Worm (Caenorhabditis elegans) whole organism, early embryonic: Measurements from ENCODE around the gene zip-6.
"Not testable (repeated sequence)": the region's sequence is repeated elsewhere in the genome, so short reads cannot be mapped to it uniquely, and the experiment has no call there.

ENCODE experiments used
- B0310.2 ChIP-seq: sonication (generic microtip); optimal IDR thresholded peaks from 2 replicates; lab custom pipeline; 2016; ENCODE audit warnings: mild to moderate bottlenecking, missing genetic modification characterization, missing compliant biosample characterization
- F13C5.2 ChIP-seq: sonication (generic microtip); optimal IDR thresholded peaks from 2 replicates; lab custom pipeline; 2017; ENCODE audit warnings: mild to moderate bottlenecking, missing genetic modification characterization, inconsistent platforms, missing compliant biosample characterization
- aly-1 ChIP-seq: sonication (generic microtip); optimal IDR thresholded peaks from 2 replicates; lab custom pipeline; 2016; ENCODE audit warnings: missing genetic modification characterization, missing compliant biosample characterization
- ama-1 ChIP-seq: fragments of 150-350 bp; optimal IDR thresholded peaks from 2 replicates; lab custom pipeline; 2014
- ceh-13 ChIP-seq: fragments of 200-800 bp; sonication (Bioruptor generic); optimal IDR thresholded peaks from 2 replicates; lab custom pipeline; 2018; ENCODE audit warnings: mild to moderate bottlenecking, missing genetic modification characterization, missing compliant biosample characterization
- ceh-36 ChIP-seq: sonication (generic microtip); optimal IDR thresholded peaks from 2 replicates; lab custom pipeline; 2016; ENCODE audit warnings: missing genetic modification characterization, inconsistent platforms, missing compliant biosample characterization
- ets-7 ChIP-seq: sonication (generic microtip); optimal IDR thresholded peaks from 2 replicates; lab custom pipeline; 2016; ENCODE audit warnings: missing genotype, missing genetic modification characterization, missing compliant biosample characterization
- flt-1 ChIP-seq: fragments of 200-800 bp; sonication (Bioruptor generic); IDR thresholded peaks from 2 replicates; pipeline ENCODE4 v1.3.6; 2022; ENCODE audit warnings: missing genetic modification characterization, missing compliant biosample characterization
- hmbx-1 ChIP-seq: sonication (generic microtip); optimal IDR thresholded peaks from 2 replicates; lab custom pipeline; 2016; ENCODE audit warnings: mild to moderate bottlenecking, missing genetic modification characterization, missing compliant biosample characterization
- hmg-4 ChIP-seq: fragments of 200-800 bp; sonication (Bioruptor generic); optimal IDR thresholded peaks from 2 replicates; lab custom pipeline; 2018; ENCODE audit warnings: mild to moderate bottlenecking, missing genetic modification characterization, missing compliant biosample characterization
- hnd-1 ChIP-seq: sonication (generic microtip); optimal IDR thresholded peaks from 2 replicates; lab custom pipeline; 2016; ENCODE audit warnings: missing genetic modification characterization, missing compliant biosample characterization
- pes-1 ChIP-seq: fragments of 200-800 bp; sonication (Bioruptor generic); IDR thresholded peaks from 2 replicates; pipeline ENCODE4 v1.3.6; 2022; ENCODE audit warnings: missing genetic modification reagents, missing genetic modification characterization, missing compliant biosample characterization
- scrt-1 ChIP-seq: fragments of 200-800 bp; sonication (Bioruptor generic); IDR thresholded peaks from 2 replicates; pipeline ENCODE4 v1.3.6; 2022; ENCODE audit warnings: missing genetic modification characterization, missing compliant biosample characterization
- sea-1 ChIP-seq: fragments of 200-800 bp; sonication (Bioruptor generic); conservative IDR thresholded peaks from 2 replicates; pipeline ENCODE4 v1.3.6; 2022; ENCODE audit warnings: missing genetic modification characterization, missing compliant biosample characterization
- tbx-11 ChIP-seq: fragments of 200-800 bp; sonication (Bioruptor generic); IDR thresholded peaks from 2 replicates; pipeline ENCODE4 v1.3.6; 2022; ENCODE audit warnings: missing genetic modification characterization, missing compliant biosample characterization
- tbx-37 ChIP-seq: fragments of 200-800 bp; sonication (Bioruptor generic); conservative IDR thresholded peaks from 2 replicates; pipeline ENCODE4 v1.3.6; 2022; ENCODE audit warnings: missing genetic modification reagents, missing genetic modification characterization, missing compliant biosample characterization
- tra-4 ChIP-seq: sonication (generic microtip); optimal IDR thresholded peaks from 2 replicates; lab custom pipeline; 2017; ENCODE audit warnings: missing genetic modification characterization, missing compliant biosample characterization

The zip-6 gene

DNA sequence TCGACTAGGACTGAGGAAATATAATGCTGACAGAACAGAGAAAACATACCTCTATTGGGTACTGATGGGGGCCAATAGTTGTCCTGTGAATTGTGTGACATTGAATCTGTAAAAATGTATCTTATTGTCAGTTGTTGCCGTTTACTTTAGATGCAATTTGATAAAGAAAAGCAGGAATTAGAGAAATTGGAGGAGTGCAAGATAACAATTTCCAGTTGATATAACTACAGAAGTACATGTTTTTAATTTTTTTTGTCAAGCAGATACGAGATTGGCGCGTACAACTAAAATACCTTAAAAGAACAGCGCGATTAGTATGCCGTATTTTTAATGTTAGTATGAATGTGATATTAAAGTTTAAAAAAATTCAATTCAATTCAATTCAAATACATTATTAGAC lies at the start of gene zip-6:
Gene zip-6, minus strand, starts transcription at position 101 of the 400 bp plus-strand sequence.
- TF ChIP-seq hmbx-1 (tag; lab: Kevin White, UChicago) = no peak
- TF ChIP-seq B0310.2 (tag; lab: Kevin White, UChicago) = no peak
- no peak for TF ChIP-seq F13C5.2
- TF ChIP-seq flt-1 = no peak
- no peak for TF ChIP-seq tbx-11 (GFP tag; lab: Robert Waterston, UW)
- TF ChIP-seq hmg-4 = no peak
- TF ChIP-seq pes-1 (GFP tag; lab: Robert Waterston, UW) = no peak
- no peak for TF ChIP-seq ama-1
- TF ChIP-seq scrt-1 (GFP tag; lab: Robert Waterston, UW) = no peak
- TF ChIP-seq ets-7 = no peak
- TF ChIP-seq sea-1 (GFP tag; lab: Robert Waterston, UW) = no peak
- no peak for TF ChIP-seq ceh-13 (GFP tag; lab: Kevin White, UChicago)
- no peak for TF ChIP-seq hnd-1 (tag; lab: Kevin White, UChicago)
- no peak for TF ChIP-seq ceh-36 (tag; lab: Kevin White, UChicago)
- no peak for TF ChIP-seq tra-4 (tag; lab: Kevin White, UChicago)
- no peak for TF ChIP-seq tbx-37
- no peak for TF ChIP-seq aly-1 (tag; lab: Kevin White, UChicago)

DNA sequence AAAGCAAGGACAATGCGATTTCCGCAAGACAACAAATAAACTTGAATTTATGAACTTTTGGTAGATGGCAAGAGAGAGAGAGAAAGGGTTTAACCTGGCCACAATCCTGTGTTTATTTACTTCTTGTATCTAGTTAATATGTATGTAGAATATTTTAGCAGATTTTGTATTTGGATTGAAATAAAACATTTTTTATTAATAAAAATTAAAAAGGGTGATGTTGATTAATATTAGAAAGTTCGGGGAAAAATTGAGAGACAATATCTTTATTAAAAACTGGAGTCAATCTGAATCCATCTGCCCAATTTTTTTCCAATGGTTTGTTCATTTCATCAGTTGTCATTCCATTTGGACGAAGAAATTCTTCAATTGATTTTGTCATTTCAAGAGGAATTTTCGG lies 48.2 kb upstream of the zip-6 start, which contains the start of gene col-127:
Gene col-127, minus strand, starts transcription at position 101 of the 400 bp plus-strand sequence.
- TF ChIP-seq ama-1 (no peak), ceh-36 (tag; lab: Kevin White, UChicago) (no peak), hnd-1 (tag; lab: Kevin White, UChicago) (no peak), scrt-1 (GFP tag; lab: Robert Waterston, UW) (no peak), pes-1 (GFP tag; lab: Robert Waterston, UW) (no peak), F13C5.2 (no peak), hmbx-1 (tag; lab: Kevin White, UChicago) (no peak), flt-1 (no peak)

DNA sequence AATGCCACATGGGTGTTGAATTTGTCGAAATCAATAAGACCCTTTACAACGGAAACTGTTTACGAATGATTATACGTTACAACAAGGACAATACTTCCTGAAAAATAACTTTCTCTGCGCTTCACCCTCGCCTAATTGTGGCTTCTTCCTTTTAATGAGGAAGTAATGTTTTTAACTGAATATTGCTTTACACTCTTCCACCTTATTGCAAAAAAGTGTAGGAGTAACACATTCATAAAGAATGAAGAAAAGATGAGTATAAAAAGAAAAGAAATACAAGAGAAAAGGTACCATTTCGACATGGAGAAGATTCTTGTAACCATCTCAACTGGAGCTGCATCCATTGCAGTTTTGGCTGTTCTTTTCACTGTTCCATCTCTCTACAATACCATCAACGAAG lies 45.2 kb upstream of the zip-6 start, which contains the start of gene col-126:
Gene col-126, plus strand, starts transcription at position 301 of the 400 bp plus-strand sequence.
- not testable (repeated sequence) for TF ChIP-seq sea-1 (GFP tag; lab: Robert Waterston, UW); ceh-36 (tag; lab: Kevin White, UChicago); ama-1

DNA sequence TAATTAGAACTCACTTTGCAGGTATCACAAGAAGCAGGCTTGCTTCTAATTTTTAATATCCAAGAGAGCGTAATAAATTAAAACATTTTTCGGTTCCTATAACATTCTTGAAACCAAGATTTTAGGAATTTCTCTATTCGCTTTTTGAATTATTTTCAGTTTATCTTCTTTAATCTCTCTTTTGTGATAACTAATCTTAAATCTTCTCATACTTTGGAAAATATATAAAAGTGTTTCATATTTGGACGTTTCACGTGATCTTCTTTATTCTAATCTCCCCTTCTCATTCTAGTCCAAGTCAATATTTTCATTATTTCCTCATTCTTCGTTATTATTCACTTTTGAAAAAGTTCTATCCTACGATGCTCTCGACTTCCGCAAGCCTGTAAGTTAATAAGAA lies 43.6 kb upstream of the zip-6 start, which contains the start of gene F54D1.1:
Gene F54D1.1, plus strand, starts transcription at position 301 of the 400 bp plus-strand sequence.
- TF ChIP-seq B0310.2 (tag; lab: Kevin White, UChicago) = no peak
- TF ChIP-seq ets-7 = no peak
- TF ChIP-seq hmg-4 = no peak
- no peak for TF ChIP-seq scrt-1 (GFP tag; lab: Robert Waterston, UW)
- TF ChIP-seq aly-1 (tag; lab: Kevin White, UChicago) = no peak
- no peak for TF ChIP-seq F13C5.2
- no peak for TF ChIP-seq tbx-11 (GFP tag; lab: Robert Waterston, UW)
- TF ChIP-seq flt-1 = no peak
- TF ChIP-seq pes-1 (GFP tag; lab: Robert Waterston, UW) = no peak
- no peak for TF ChIP-seq hmbx-1 (tag; lab: Kevin White, UChicago)
- no peak for TF ChIP-seq ama-1
- TF ChIP-seq sea-1 (GFP tag; lab: Robert Waterston, UW) = no peak
- no peak for TF ChIP-seq ceh-13 (GFP tag; lab: Kevin White, UChicago)
- TF ChIP-seq hnd-1 (tag; lab: Kevin White, UChicago) = no peak

DNA sequence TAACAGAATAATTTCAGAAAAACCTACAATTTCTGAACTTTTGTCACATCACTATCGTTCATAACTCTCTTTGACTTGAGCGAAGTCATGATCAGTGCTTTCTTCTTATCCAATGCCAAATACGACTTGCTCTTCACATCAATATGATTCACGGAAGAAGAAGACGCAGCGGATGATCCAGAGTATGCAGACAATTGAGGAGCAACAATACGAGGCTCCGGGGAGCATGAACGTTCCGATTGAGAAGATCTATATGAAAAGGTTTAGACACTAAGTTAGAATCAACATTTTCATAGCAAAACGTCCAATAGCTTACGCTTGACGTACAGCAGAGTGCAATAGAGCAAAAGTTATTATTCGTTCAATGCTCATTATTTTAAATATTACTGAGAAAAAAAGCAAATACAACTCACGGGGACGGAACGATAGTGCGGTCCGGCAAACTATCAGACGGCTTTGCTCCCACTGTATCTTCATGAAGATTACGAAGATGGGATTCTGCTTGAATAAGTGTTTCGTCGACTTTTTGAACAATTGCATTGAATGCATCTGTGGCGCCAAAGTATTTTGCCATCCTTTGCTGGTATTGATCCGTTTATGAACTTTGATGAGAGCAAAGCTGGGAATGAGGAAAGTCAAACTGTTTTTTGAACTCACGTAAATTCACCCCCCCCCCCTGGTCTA lies 42.7 kb upstream of the zip-6 start, which contains the start of gene C05C12.5:
Gene C05C12.5, minus strand, starts transcription at position 642 of the 684 bp plus-strand sequence.
- TF ChIP-seq aly-1 (tag; lab: Kevin White, UChicago) (no peak), scrt-1 (GFP tag; lab: Robert Waterston, UW) (no peak), hnd-1 (tag; lab: Kevin White, UChicago) (no peak), B0310.2 (tag; lab: Kevin White, UChicago) (no peak), sea-1 (GFP tag; lab: Robert Waterston, UW) (no peak), ama-1 (no peak), hmbx-1 (tag; lab: Kevin White, UChicago) (no peak), hmg-4 (no peak), ets-7 (no peak), tra-4 (tag; lab: Kevin White, UChicago) (no peak), tbx-11 (GFP tag; lab: Robert Waterston, UW) (no peak), flt-1 (no peak), F13C5.2 (no peak), ceh-36 (tag; lab: Kevin White, UChicago) (no peak), tbx-37 (no peak), ceh-13 (GFP tag; lab: Kevin White, UChicago) (no peak), pes-1 (GFP tag; lab: Robert Waterston, UW) (no peak)

DNA sequence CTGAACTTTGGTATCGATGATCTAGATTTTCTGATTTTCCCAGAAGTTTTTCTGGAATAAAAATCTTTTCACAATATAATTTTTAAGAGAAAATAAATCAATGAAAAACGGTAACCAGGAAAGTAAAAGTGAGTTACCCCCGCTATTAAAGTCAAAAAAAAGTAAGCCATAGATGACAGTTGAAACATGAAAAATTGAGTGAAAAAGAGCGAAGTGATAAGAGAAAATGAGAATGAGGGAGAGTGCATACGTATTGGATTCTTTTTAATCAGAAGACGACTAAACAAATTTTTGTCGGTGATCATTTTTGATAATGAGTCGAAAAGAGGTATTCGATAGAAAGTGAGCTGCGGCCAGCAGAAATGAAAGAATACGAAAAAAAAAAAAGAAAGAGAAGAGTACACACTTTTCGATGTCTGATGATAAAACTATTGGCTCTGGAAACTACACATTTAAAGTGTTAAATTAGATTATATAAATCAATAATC lies 41.6 kb upstream of the zip-6 start, which contains the start of gene gtl-1:
Gene gtl-1, minus strand, starts transcription at position 51 of the 488 bp plus-strand sequence.
- TF ChIP-seq F13C5.2 (no peak), hmbx-1 (tag; lab: Kevin White, UChicago) (no peak), aly-1 (tag; lab: Kevin White, UChicago) (no peak), tra-4 (tag; lab: Kevin White, UChicago) (no peak), flt-1 (no peak), ama-1 (no peak), scrt-1 (GFP tag; lab: Robert Waterston, UW) (no peak)

DNA sequence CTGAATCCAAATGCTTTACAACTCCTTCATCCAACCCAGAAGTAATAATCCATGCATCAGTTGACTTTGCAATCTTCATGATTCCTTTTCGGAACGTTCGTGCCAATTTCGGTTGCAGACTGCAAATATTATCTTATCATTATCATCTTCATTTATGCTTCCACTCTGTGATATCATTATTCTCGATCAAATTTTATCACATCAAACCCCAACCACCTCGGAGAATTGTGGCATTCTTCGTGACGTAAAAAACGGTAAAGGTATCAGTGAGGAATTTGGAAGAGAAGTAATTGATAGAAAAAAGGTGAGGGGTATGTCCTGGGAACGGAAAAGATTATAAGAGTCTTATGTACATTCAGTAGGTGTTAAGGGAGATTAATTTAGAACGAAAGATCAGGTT lies 39.5 kb upstream of the zip-6 start:
- TF ChIP-seq aly-1 (tag; lab: Kevin White, UChicago) (no peak), ama-1 (no peak), B0310.2 (tag; lab: Kevin White, UChicago) (no peak), tbx-37 (no peak), flt-1 (no peak), hmg-4 (no peak), tbx-11 (GFP tag; lab: Robert Waterston, UW) (no peak), pes-1 (GFP tag; lab: Robert Waterston, UW) (no peak), sea-1 (GFP tag; lab: Robert Waterston, UW) (no peak), F13C5.2 (no peak), ceh-36 (tag; lab: Kevin White, UChicago) (no peak), scrt-1 (GFP tag; lab: Robert Waterston, UW) (no peak)
